Worm (Caenorhabditis elegans): Measurements from ENCODE around the gene mes-6.

DNA sequence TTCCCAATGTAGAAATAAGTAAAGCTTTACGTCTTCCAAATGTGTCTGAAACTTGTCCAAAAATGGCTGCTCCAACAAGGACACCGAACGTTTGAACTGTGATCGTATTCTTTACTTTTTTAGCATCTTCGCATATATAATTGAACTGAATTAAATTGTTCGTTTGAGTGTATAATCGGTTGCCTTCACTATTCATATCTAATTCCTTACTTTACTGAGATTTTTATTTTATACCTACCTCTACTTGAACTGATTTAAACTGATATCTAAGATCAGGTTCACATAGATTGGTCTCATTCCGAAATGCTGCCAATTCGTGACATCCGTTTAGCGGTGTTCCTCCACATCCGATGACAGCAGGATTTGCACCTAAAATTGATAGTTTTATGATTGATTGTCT is 48.7 kb upstream of the mes-6 start:
- no peak for TF ChIP-seq ceh-30 (tag; optimal IDR thresholded peaks at IDR 0.05)
- TF ChIP-seq ama-1 (optimal IDR thresholded peaks at IDR 0.05), result no peak
- no peak for TF ChIP-seq elt-2 (tag; optimal IDR thresholded peaks at IDR 0.05)
